Worm (Caenorhabditis elegans): ENCODE results near the gene dao-2.

ce11 chrII:4574658-4575057 is 11.9 kb downstream of the dao-2 start:
- TF ChIP-seq nhr-28 (tag; optimal IDR thresholded peaks at IDR 0.05) (no peak), nhr-77 (tag; optimal IDR thresholded peaks at IDR 0.05) (no peak), elt-3 (tag; optimal IDR thresholded peaks at IDR 0.05) (no peak), ceh-82 (tag; optimal IDR thresholded peaks at IDR 0.05) (no peak), tbx-2 (tag; optimal IDR thresholded peaks at IDR 0.05) (no peak), nhr-25 (tag; optimal IDR thresholded peaks at IDR 0.05) (no peak), nhr-237 (tag; optimal IDR thresholded peaks at IDR 0.05) (no peak), lin-15B (tag; optimal IDR thresholded peaks at IDR 0.05) (no peak), pqm-1 (tag; optimal IDR thresholded peaks at IDR 0.05) (no peak), pha-4 (tag; optimal IDR thresholded peaks at IDR 0.05) (no peak), nhr-76 (tag; optimal IDR thresholded peaks at IDR 0.05) (no peak)
